Fruit fly (Drosophila melanogaster) whole organism, embryonic: ENCODE results near the gene rogdi.

ENCODE experiments used
- Antp ChIP-seq: fragments of 200-800 bp; sonication (Bioruptor generic); optimal IDR thresholded peaks from 3 replicates; lab custom pipeline; 2016; ENCODE audit warnings: missing biosample characterization, missing genetic modification characterization
- Bgb ChIP-seq: fragments of 200-800 bp; sonication (Bioruptor generic); IDR thresholded peaks from 2 replicates; pipeline ENCODE4 v1.3.6; 2022; ENCODE audit warnings: missing biosample characterization, missing genetic modification characterization; ENCODE audit not compliant: partially characterized antibody
- Bteb2 ChIP-seq: fragments of 200-800 bp; sonication (Bioruptor generic); optimal IDR thresholded peaks from 2 replicates; lab custom pipeline; 2016; ENCODE audit warnings: missing biosample characterization, missing genetic modification characterization
- CG10565 ChIP-seq: fragments of 200-800 bp; sonication (Bioruptor generic); optimal IDR thresholded peaks from 3 replicates; lab custom pipeline; 2016; ENCODE audit warnings: missing biosample characterization, mild to moderate bottlenecking, missing genetic modification characterization
- CG13775 ChIP-seq: fragments of 200-800 bp; sonication (Bioruptor generic); optimal IDR thresholded peaks from 3 replicates; lab custom pipeline; 2017; ENCODE audit warnings: missing biosample characterization, mild to moderate bottlenecking, missing genetic modification characterization
- CG14860 ChIP-seq: fragments of 200-800 bp; sonication (Bioruptor generic); IDR thresholded peaks from 3 replicates; pipeline ENCODE4 v1.3.6; 2022; ENCODE audit warnings: missing biosample characterization, missing genetic modification characterization; ENCODE audit not compliant: partially characterized antibody
- CG15011 ChIP-seq: fragments of 200-800 bp; sonication (Bioruptor generic); optimal IDR thresholded peaks from 3 replicates; lab custom pipeline; 2018; ENCODE audit warnings: missing biosample characterization, mild to moderate bottlenecking, missing genetic modification characterization
- CG17359 ChIP-seq: fragments of 200-800 bp; sonication (Bioruptor generic); optimal IDR thresholded peaks from 3 replicates; lab custom pipeline; 2018; ENCODE audit warnings: missing biosample characterization, mild to moderate bottlenecking, missing genetic modification characterization, moderate library complexity
- CG18599 ChIP-seq: fragments of 200-800 bp; sonication (Bioruptor generic); optimal IDR thresholded peaks from 3 replicates; lab custom pipeline; 2017; ENCODE audit warnings: missing biosample characterization, missing genetic modification characterization, mild to moderate bottlenecking, moderate library complexity, missing genetic modification reagents
- CG31441 ChIP-seq: fragments of 200-800 bp; sonication (Bioruptor generic); IDR thresholded peaks from 2 replicates; pipeline ENCODE4 v1.3.6; 2022; ENCODE audit warnings: missing biosample characterization, missing genetic modification characterization
- CG33213 ChIP-seq: fragments of 200-800 bp; sonication (Bioruptor generic); optimal IDR thresholded peaks from 3 replicates; lab custom pipeline; 2016; ENCODE audit warnings: missing biosample characterization, missing genetic modification characterization
- CG33557 ChIP-seq: fragments of 200-800 bp; sonication (Bioruptor generic); optimal IDR thresholded peaks from 2 replicates; lab custom pipeline; 2019; ENCODE audit warnings: missing biosample characterization, mild to moderate bottlenecking, missing genetic modification characterization, moderate library complexity
- CG34376 ChIP-seq: fragments of 200-800 bp; sonication (Bioruptor generic); optimal IDR thresholded peaks from 2 replicates; lab custom pipeline; 2018; ENCODE audit warnings: missing biosample characterization, mild to moderate bottlenecking, missing genetic modification characterization
- CG8281 ChIP-seq: fragments of 200-800 bp; sonication (Bioruptor generic); optimal IDR thresholded peaks from 2 replicates; lab custom pipeline; 2018; ENCODE audit warnings: missing biosample characterization, mild to moderate bottlenecking, missing genetic modification characterization, moderate library complexity
- CG8388 ChIP-seq: fragments of 200-800 bp; sonication (Bioruptor generic); optimal IDR thresholded peaks from 2 replicates; lab custom pipeline; 2019; ENCODE audit warnings: missing biosample characterization, mild to moderate bottlenecking, missing genetic modification characterization, moderate library complexity
- CG9609 ChIP-seq: fragments of 200-800 bp; sonication (Bioruptor generic); optimal IDR thresholded peaks from 3 replicates; lab custom pipeline; 2016; ENCODE audit warnings: missing biosample characterization, missing genetic modification characterization
- D ChIP-seq, 2 experiments: fragments of 200-800 bp in 1 of 2; fragments of >200 bp in 1 of 2; sonication (Bioruptor generic) in 1 of 2; optimal IDR thresholded peaks; 2 replicates in 1 of 2; 3 replicates in 1 of 2; lab custom pipeline; 2017; ENCODE audit warnings: mild to moderate bottlenecking in 1 of 2, missing biosample characterization in 1 of 2, missing genetic modification characterization in 1 of 2, missing genetic modification reagents in 1 of 2
- Dll ChIP-seq: fragments of 200-800 bp; sonication (Bioruptor generic); IDR thresholded peaks from 4 replicates; pipeline ENCODE4 v1.3.6; 2022; ENCODE audit warnings: missing biosample characterization, missing genetic modification characterization; ENCODE audit not compliant: partially characterized antibody
- Doc2 ChIP-seq: fragments of 200-800 bp; sonication (Bioruptor generic); IDR thresholded peaks from 2 replicates; pipeline ENCODE4 v1.3.6; 2022; ENCODE audit warnings: missing biosample characterization, missing genetic modification characterization
- HLH4C ChIP-seq: fragments of 200-800 bp; sonication (Bioruptor generic); IDR thresholded peaks from 3 replicates; pipeline ENCODE4 v1.3.6; 2022; ENCODE audit warnings: missing biosample characterization, missing genetic modification characterization; ENCODE audit not compliant: partially characterized antibody
- Hr39 ChIP-seq: fragments of >200 bp; optimal IDR thresholded peaks from 2 replicates; lab custom pipeline; 2017
- MBD-R2 ChIP-seq: fragments of 200-800 bp; sonication (Bioruptor generic); IDR thresholded peaks from 2 replicates; pipeline ENCODE4 v1.3.6; 2022; ENCODE audit warnings: missing biosample characterization, missing genetic modification characterization
- MESR4 ChIP-seq: fragments of 200-800 bp; sonication (Bioruptor generic); optimal IDR thresholded peaks from 2 replicates; lab custom pipeline; 2018; ENCODE audit warnings: missing biosample characterization, mild to moderate bottlenecking, missing genetic modification characterization, moderate library complexity
- Oaz ChIP-seq: fragments of 200-800 bp; sonication (Bioruptor generic); IDR thresholded peaks from 2 replicates; pipeline ENCODE4 v1.3.6; 2022; ENCODE audit warnings: missing biosample characterization, missing genetic modification characterization
- Opbp ChIP-seq: fragments of 200-800 bp; sonication (Bioruptor generic); IDR thresholded peaks from 3 replicates; pipeline ENCODE4 v1.3.6; 2022; ENCODE audit warnings: missing biosample characterization, missing genetic modification characterization; ENCODE audit not compliant: partially characterized antibody
- Side ChIP-seq: fragments of 200-800 bp; sonication (Bioruptor generic); optimal IDR thresholded peaks from 2 replicates; lab custom pipeline; 2016; ENCODE audit warnings: missing biosample characterization, missing genetic modification characterization
- bbx ChIP-seq: fragments of 200-800 bp; sonication (Bioruptor generic); IDR thresholded peaks from 2 replicates; pipeline ENCODE4 v1.3.6; 2022; ENCODE audit warnings: missing biosample characterization, missing genetic modification characterization; ENCODE audit not compliant: partially characterized antibody
- ci ChIP-seq: fragments of 200-800 bp; sonication (Bioruptor generic); IDR thresholded peaks from 3 replicates; pipeline ENCODE4 v1.3.6; 2022; ENCODE audit warnings: missing biosample characterization, missing genetic modification characterization
- nmo ChIP-seq: fragments of 200-800 bp; sonication (Bioruptor generic); optimal IDR thresholded peaks from 2 replicates; lab custom pipeline; 2018; ENCODE audit warnings: missing biosample characterization, mild to moderate bottlenecking, missing genetic modification characterization, moderate library complexity
- pan ChIP-seq, 4 experiments: fragments of >200 bp in 3 of 4; fragments of 200-800 bp in 1 of 4; sonication (Bioruptor generic) in 1 of 4; optimal IDR thresholded peaks in 3 of 4; IDR thresholded peaks in 1 of 4; 2 replicates each; pipeline versions ENCODE4 v1.3.6 to Lab custom; 2017 to 2022; ENCODE audit warnings: missing biosample characterization in 2 of 4, missing genetic modification characterization in 2 of 4, mixed read lengths in 1 of 4
- pnt ChIP-seq: fragments of 200-800 bp; sonication (Bioruptor generic); optimal IDR thresholded peaks from 3 replicates; lab custom pipeline; 2016; ENCODE audit warnings: missing biosample characterization, missing genetic modification characterization
- prd ChIP-seq, 3 experiments: fragments of >200 bp in 2 of 3; fragments of 200-800 bp in 1 of 3; sonication (Bioruptor generic) in 1 of 3; optimal IDR thresholded peaks in 2 of 3; IDR thresholded peaks in 1 of 3; 2 replicates in 2 of 3; 3 replicates in 1 of 3; pipeline versions ENCODE4 v1.3.6 to Lab custom; 2017 to 2022; ENCODE audit warnings: missing biosample characterization in 1 of 3, missing genetic modification characterization in 1 of 3
- ranshi ChIP-seq: fragments of 200-800 bp; sonication (Bioruptor generic); IDR thresholded peaks from 2 replicates; pipeline ENCODE4 v1.3.6; 2022; ENCODE audit warnings: missing biosample characterization, missing genetic modification characterization
- ttk ChIP-seq: fragments of 200-800 bp; sonication (Bioruptor generic); IDR thresholded peaks from 2 replicates; pipeline ENCODE4 v2.1.2; 2022; ENCODE audit warnings: missing biosample characterization, missing genetic modification characterization
- unc-4 ChIP-seq: fragments of 200-800 bp; sonication (Bioruptor generic); IDR thresholded peaks from 2 replicates; pipeline ENCODE4 v1.3.6; 2022; ENCODE audit warnings: missing biosample characterization, missing genetic modification characterization; ENCODE audit not compliant: partially characterized antibody

The rogdi gene

dm6 chr3L:17015663-17016575 is 33.4 kb upstream of the rogdi start, which contains the start of the genes CG6664 and CG7728 (continued):
- TF ChIP-seq CG18599 (GFP tag; lab: Kevin White, UChicago) (peak; percentile 13), pnt (GFP tag; lab: Kevin White, UChicago) (peak; percentile 25), Side (GFP tag; lab: Kevin White, UChicago) (peak; percentile 10), ranshi (no peak; the same call in 1 of the 2 replicates), Hr39 (lab: Kevin White, UChicago) (no peak), CG33557 (GFP tag; lab: Kevin White, UChicago) (peak; percentile 55), D (optimal IDR thresholded peaks at IDR 0.05; lab: Kevin White, UChicago) (no peak), D (GFP tag; optimal IDR thresholded peaks at IDR 0.05; lab: Kevin White, UChicago) (peak; percentile 33), nmo (peak; percentile 65), CG31441 (GFP tag; lab: Robert Waterston, UW) (peak; percentile 52; the same call in 1 of the 2 replicates), Antp (GFP tag; lab: Kevin White, UChicago) (peak; percentile 8), CG33213 (peak; percentile 32), CG10565 (GFP tag; lab: Kevin White, UChicago) (no peak), CG8281 (no peak), CG34376 (GFP tag; lab: Kevin White, UChicago) (peak; percentile 39), ttk (peak; percentile 26; the same call in 1 of the 2 replicates), CG9609 (GFP tag; lab: Kevin White, UChicago) (peak; percentile 37), CG8388 (GFP tag; lab: Kevin White, UChicago) (no peak), CG15011 (GFP tag; lab: Kevin White, UChicago) (no peak), Bteb2 (no peak), Doc2 (no peak)
- TF ChIP-seq, all 482 proteins: peak for 235

DNA sequence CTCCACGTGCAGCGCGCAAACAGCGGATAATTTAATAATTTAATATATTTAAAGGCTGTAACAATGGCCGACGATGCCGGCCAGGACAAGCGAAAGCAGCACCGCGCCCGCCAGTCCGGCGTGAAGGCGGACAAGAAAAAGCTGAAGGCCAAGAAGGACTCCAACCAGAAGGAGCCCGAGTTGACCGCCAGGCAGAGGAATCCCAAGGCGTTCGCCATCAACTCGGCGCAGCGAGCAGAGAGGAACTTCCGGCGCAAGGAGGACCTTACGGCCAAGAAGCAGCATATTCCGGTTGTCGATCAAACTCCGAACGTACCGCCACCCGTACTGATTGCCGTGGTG is 32.8 kb upstream of the rogdi start:
- TF ChIP-seq HLH4C (GFP tag; lab: Robert Waterston, UW), result 0 out of 3 replicates have a peak, but pooled peaks have one; percentile 3
- no peak for TF ChIP-seq pan (optimal IDR thresholded peaks at IDR 0.05; lab: Kevin White, UChicago)
- TF ChIP-seq pan (GFP tag; optimal IDR thresholded peaks at IDR 0.05 in 1 of 2, IDR thresholded peaks at IDR 0.05 in 1 of 2), result peak in 1 of 2 experiments; percentile 1
- TF ChIP-seq MBD-R2 (GFP tag; lab: Robert Waterston, UW), result peak; percentile 53
- TF ChIP-seq Opbp, result peak; percentile 61; the same call in 1 of the 3 replicates
- TF ChIP-seq Bgb (GFP tag; lab: Robert Waterston, UW), result peak; percentile 4; the same call in 1 of the 2 replicates
- TF ChIP-seq CG17359, result no peak
- peak; percentile 9; the same call in 1 of the 2 replicates for TF ChIP-seq unc-4 (GFP tag; lab: Robert Waterston, UW)
- TF ChIP-seq Dll (GFP tag; lab: Robert Waterston, UW), result 0 out of 4 replicates have a peak, but pooled peaks have one; percentile 1
- 0 out of 3 replicates have a peak, but pooled peaks have one; percentile 45 for TF ChIP-seq CG14860 (GFP tag; lab: Robert Waterston, UW)
- no peak for TF ChIP-seq bbx (GFP tag; lab: Robert Waterston, UW)
- TF ChIP-seq MESR4 (GFP tag; lab: Kevin White, UChicago), result peak; percentile 52
- no peak for TF ChIP-seq Oaz (GFP tag; lab: Robert Waterston, UW)
- TF ChIP-seq ci (GFP tag; lab: Robert Waterston, UW), result peak; percentile 1; the same call in 1 of the 3 replicates
- no peak for TF ChIP-seq CG13775 (GFP tag; lab: Kevin White, UChicago)
- no peak for TF ChIP-seq prd (optimal IDR thresholded peaks at IDR 0.05; lab: Kevin White, UChicago)
- no peak for TF ChIP-seq prd (GFP tag; IDR thresholded peaks at IDR 0.05; lab: Robert Waterston, UW)
